Fruit fly (Drosophila melanogaster) whole organism, adult: ENCODE results near the gene CG14891.

Source experiments
- CG11617 ChIP-seq: fragments of 200-800 bp; sonication (Bioruptor generic); optimal IDR thresholded peaks from 2 replicates; lab custom pipeline; 2017; ENCODE audit warnings: mild to moderate bottlenecking, missing biosample characterization, missing genetic modification reagents, missing genetic modification characterization
- CG14711 ChIP-seq: fragments of 200-800 bp; sonication (Bioruptor generic); optimal IDR thresholded peaks from 2 replicates; lab custom pipeline; 2018; ENCODE audit warnings: missing biosample characterization, mild to moderate bottlenecking, missing genetic modification characterization, moderate library complexity
- CG33017 ChIP-seq: fragments of 200-800 bp; sonication (Bioruptor generic); optimal IDR thresholded peaks from 2 replicates; lab custom pipeline; 2018; ENCODE audit warnings: missing biosample characterization, mild to moderate bottlenecking, missing genetic modification characterization, moderate library complexity
- CG5204 ChIP-seq: fragments of 200-800 bp; sonication (Bioruptor generic); optimal IDR thresholded peaks from 2 replicates; lab custom pipeline; 2016; ENCODE audit warnings: missing biosample characterization, missing genetic modification characterization
- Mnt ChIP-seq: fragments of 200-800 bp; sonication (Bioruptor generic); optimal IDR thresholded peaks from 2 replicates; lab custom pipeline; 2016; ENCODE audit warnings: missing biosample characterization, mild to moderate bottlenecking, missing genetic modification characterization
- cic ChIP-seq: fragments of 200-800 bp; sonication (Bioruptor generic); optimal IDR thresholded peaks from 2 replicates; lab custom pipeline; 2017; ENCODE audit warnings: missing biosample characterization, mild to moderate bottlenecking, missing genetic modification characterization, moderate library complexity
- kay ChIP-seq: fragments of 200-800 bp; sonication (Bioruptor generic); peaks from one replicate; lab custom pipeline; 2016; ENCODE audit warnings: missing biosample characterization, missing genetic modification characterization, borderline replicate concordance
- ovo ChIP-seq: fragments of 200-800 bp; sonication (Bioruptor generic); optimal IDR thresholded peaks from 2 replicates; lab custom pipeline; 2016; ENCODE audit warnings: missing biosample characterization, missing genetic modification characterization
- tj ChIP-seq: fragments of 200-800 bp; sonication (Bioruptor generic); optimal IDR thresholded peaks from 3 replicates; lab custom pipeline; 2017; ENCODE audit warnings: missing biosample characterization, mild to moderate bottlenecking, missing genetic modification characterization, moderate library complexity
- toe ChIP-seq: fragments of 200-800 bp; sonication (Bioruptor generic); optimal IDR thresholded peaks from 2 replicates; lab custom pipeline; 2016; ENCODE audit warnings: missing biosample characterization, missing genetic modification characterization

dm6 chr3R:16615009-16615408 is 43.7 kb downstream of the CG14891 start, which contains the start of gene CG17562:
- TF ChIP-seq kay (GFP tag; lab: Kevin White, UChicago): no peak
- TF ChIP-seq CG11617: no peak
- no peak for TF ChIP-seq CG14711 (tag; lab: Kevin White, UChicago)
- TF ChIP-seq Mnt: no peak
- no peak for TF ChIP-seq cic (GFP tag; lab: Kevin White, UChicago)
- TF ChIP-seq CG5204 (GFP tag; lab: Kevin White, UChicago): no peak
- TF ChIP-seq ovo (GFP tag; lab: Kevin White, UChicago): no peak
- no peak for TF ChIP-seq toe (GFP tag; lab: Kevin White, UChicago)
- TF ChIP-seq CG33017: peak; percentile 28
- no peak for TF ChIP-seq tj
